Fruit fly (Drosophila melanogaster) whole organism, embryonic: Measurements from ENCODE around the gene CG1909.

Source experiments
- Gsc ChIP-seq: fragments of 200-800 bp; sonication (Bioruptor generic); IDR thresholded peaks from 2 replicates; pipeline ENCODE4 v1.3.6; 2022; ENCODE audit warnings: missing biosample characterization, missing genetic modification characterization
- HHEX ChIP-seq: fragments of 200-800 bp; sonication (Bioruptor generic); optimal IDR thresholded peaks from 3 replicates; lab custom pipeline; 2017; ENCODE audit warnings: missing biosample characterization, mild to moderate bottlenecking, missing genetic modification characterization, missing genetic modification reagents
- Jarid2 ChIP-seq: fragments of 200-800 bp; sonication (Bioruptor generic); optimal IDR thresholded peaks from 3 replicates; lab custom pipeline; 2017; ENCODE audit warnings: mild to moderate bottlenecking, missing biosample characterization, missing genetic modification reagents, missing genetic modification characterization
- NC2β ChIP-seq: fragments of 200-800 bp; sonication (Bioruptor generic); optimal IDR thresholded peaks from 2 replicates; lab custom pipeline; 2016; ENCODE audit warnings: missing biosample characterization, missing genetic modification characterization
- Scr ChIP-seq: fragments of 200-800 bp; sonication (Bioruptor generic); IDR thresholded peaks from 2 replicates; pipeline ENCODE4 v1.3.6; 2022; ENCODE audit warnings: missing biosample characterization, missing genetic modification characterization; ENCODE audit not compliant: partially characterized antibody
- abd-A ChIP-seq: fragments of 200-800 bp; sonication (Bioruptor generic); optimal IDR thresholded peaks from 3 replicates; lab custom pipeline; 2019; ENCODE audit warnings: missing biosample characterization, mild to moderate bottlenecking, missing genetic modification characterization, moderate library complexity
- cad ChIP-seq: fragments of >200 bp; optimal IDR thresholded peaks from 2 replicates; lab custom pipeline; 2017; ENCODE audit warnings: missing biosample characterization, missing genetic modification characterization
- sens-2 ChIP-seq: fragments of 200-800 bp; sonication (Bioruptor generic); IDR thresholded peaks from 2 replicates; pipeline ENCODE4 v1.3.6; 2022; ENCODE audit warnings: missing biosample characterization, missing genetic modification characterization
- usp ChIP-seq: fragments of >200 bp; optimal IDR thresholded peaks from 2 replicates; lab custom pipeline; 2017; ENCODE audit warnings: missing biosample characterization, missing genetic modification characterization
- wek ChIP-seq: fragments of 200-800 bp; sonication (Bioruptor generic); optimal IDR thresholded peaks from 3 replicates; lab custom pipeline; 2018; ENCODE audit warnings: missing biosample characterization, mild to moderate bottlenecking, missing genetic modification characterization, moderate library complexity

DNA sequence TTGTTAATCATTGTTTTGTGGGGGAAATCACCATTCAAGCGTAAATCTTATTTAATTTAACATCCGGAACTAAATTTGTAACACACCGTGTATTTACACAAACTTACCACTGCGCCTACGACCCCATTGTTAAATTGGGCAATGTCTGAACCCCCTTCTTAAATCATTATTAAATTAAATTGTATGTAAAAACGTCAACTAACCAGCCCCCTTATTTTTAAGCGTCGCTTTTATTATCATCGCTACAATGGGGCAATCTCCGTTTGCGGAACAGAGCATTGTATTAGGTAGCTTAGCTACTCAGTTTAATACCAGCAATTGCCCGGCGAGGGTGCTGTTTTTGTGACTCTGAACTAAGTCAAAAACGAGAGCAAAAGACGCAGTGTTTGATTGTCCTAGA lies 46.5 kb downstream of the CG1909 start, which contains the start of gene Gat:
- no peak for TF ChIP-seq usp (GFP tag; lab: Kevin White, UChicago)
- no peak for TF ChIP-seq abd-A (tag; lab: Kevin White, UChicago)
- no peak for TF ChIP-seq cad (GFP tag; lab: Kevin White, UChicago)
- no peak for TF ChIP-seq NC2β (GFP tag; lab: Kevin White, UChicago)
- no peak for TF ChIP-seq wek (GFP tag; lab: Kevin White, UChicago)
- no peak for TF ChIP-seq HHEX (GFP tag; lab: Kevin White, UChicago)
- TF ChIP-seq sens-2 (GFP tag; lab: Robert Waterston, UW), result no peak
- no peak for TF ChIP-seq Gsc (GFP tag; lab: Robert Waterston, UW)
- no peak for TF ChIP-seq Scr (GFP tag; lab: Robert Waterston, UW)
- no peak for TF ChIP-seq Jarid2 (GFP tag; lab: Kevin White, UChicago)
